Worm (Caenorhabditis elegans) whole organism, L3 larva: ENCODE measurements around the gene nhr-188.

ENCODE experiments used
- ama-1 ChIP-seq: fragments of 150-350 bp; optimal IDR thresholded peaks from 2 replicates; lab custom pipeline; 2018
- ceh-16 ChIP-seq: sonication (generic microtip); optimal IDR thresholded peaks from 2 replicates; lab custom pipeline; 2017; ENCODE audit warnings: missing biosample characterization, missing genetic modification characterization
- ceh-28 ChIP-seq: fragments of 150-350 bp; optimal IDR thresholded peaks from 2 replicates; lab custom pipeline; 2014; ENCODE audit warnings: missing biosample characterization, missing genetic modification reagents, missing genetic modification characterization
- ceh-82 ChIP-seq: fragments of 150-350 bp; optimal IDR thresholded peaks from 2 replicates; lab custom pipeline; 2014; ENCODE audit warnings: missing biosample characterization, missing genetic modification characterization
- ceh-9 ChIP-seq: sonication (generic microtip); optimal IDR thresholded peaks from 2 replicates; lab custom pipeline; 2018; ENCODE audit warnings: missing biosample characterization, missing genetic modification characterization
- daf-12 ChIP-seq: fragments of 150-350 bp; optimal IDR thresholded peaks from 2 replicates; lab custom pipeline; 2014; ENCODE audit warnings: missing biosample characterization, missing genetic modification reagents, missing genetic modification characterization
- egl-27 ChIP-seq: sonication (generic microtip); optimal IDR thresholded peaks from 4 replicates; lab custom pipeline; 2017; ENCODE audit warnings: missing biosample characterization, missing genetic modification reagents, missing genetic modification characterization
- egl-5 ChIP-seq: fragments of 150-350 bp; optimal IDR thresholded peaks from 2 replicates; lab custom pipeline; 2017; ENCODE audit warnings: missing biosample characterization, missing genetic modification reagents, missing genetic modification characterization, inconsistent platforms
- elt-1 ChIP-seq: fragments of 150-350 bp; optimal IDR thresholded peaks from 2 replicates; lab custom pipeline; 2014; ENCODE audit warnings: missing biosample characterization, missing genetic modification characterization
- elt-2 ChIP-seq: sonication (generic microtip); optimal IDR thresholded peaks from 2 replicates; lab custom pipeline; 2016; ENCODE audit warnings: missing genetic modification reagents, mild to moderate bottlenecking, missing genetic modification characterization, missing compliant biosample characterization
- eor-1 ChIP-seq, 2 experiments: fragments of 150-350 bp; optimal IDR thresholded peaks; 2 replicates each; lab custom pipeline; 2014 to 2018; ENCODE audit warnings: missing biosample characterization in 2 of 2, missing genetic modification characterization in 2 of 2
- fkh-10 ChIP-seq: sonication (generic microtip); optimal IDR thresholded peaks from 2 replicates; lab custom pipeline; 2017; ENCODE audit warnings: missing biosample characterization, missing genetic modification reagents, missing genetic modification characterization
- hmg-11 ChIP-seq: sonication (generic microtip); optimal IDR thresholded peaks from 2 replicates; lab custom pipeline; 2016; ENCODE audit warnings: missing genetic modification characterization, missing compliant biosample characterization
- jun-1 ChIP-seq: fragments of 150-350 bp; optimal IDR thresholded peaks from 2 replicates; lab custom pipeline; 2014; ENCODE audit warnings: missing biosample characterization, missing genetic modification reagents, missing genetic modification characterization
- lin-15B ChIP-seq: fragments of 150-350 bp; optimal IDR thresholded peaks from 2 replicates; lab custom pipeline; 2014; ENCODE audit warnings: missing biosample characterization, missing genetic modification characterization
- lin-39 ChIP-seq: fragments of 150-350 bp; optimal IDR thresholded peaks from 2 replicates; lab custom pipeline; 2018; ENCODE audit warnings: missing biosample characterization, missing genetic modification reagents, missing genetic modification characterization
- lsy-12 ChIP-seq: sonication (generic microtip); optimal IDR thresholded peaks from 2 replicates; lab custom pipeline; 2016; ENCODE audit warnings: mild to moderate bottlenecking, missing genetic modification characterization, missing compliant biosample characterization
- mdl-1 ChIP-seq: fragments of 150-350 bp; optimal IDR thresholded peaks from 2 replicates; lab custom pipeline; 2014; ENCODE audit warnings: missing biosample characterization, missing genetic modification characterization
- mml-1 ChIP-seq: fragments of 150-350 bp; sonication (generic microtip); optimal IDR thresholded peaks from 3 replicates; lab custom pipeline; 2014; ENCODE audit warnings: missing biosample characterization, missing genetic modification characterization
- nhr-237 ChIP-seq: fragments of 150-350 bp; optimal IDR thresholded peaks from 2 replicates; lab custom pipeline; 2014; ENCODE audit warnings: missing biosample characterization, missing genetic modification characterization
- nhr-25 ChIP-seq: sonication (generic microtip); optimal IDR thresholded peaks from 2 replicates; lab custom pipeline; 2017; ENCODE audit warnings: missing biosample characterization, missing genetic modification characterization
- nhr-43 ChIP-seq: sonication (generic microtip); optimal IDR thresholded peaks from 2 replicates; lab custom pipeline; 2016; ENCODE audit warnings: mild to moderate bottlenecking, missing genetic modification characterization, missing compliant biosample characterization; ENCODE audit not compliant: poor library complexity, severe bottlenecking
- nhr-76 ChIP-seq: fragments of 150-350 bp; sonication (generic microtip); optimal IDR thresholded peaks from 5 replicates; lab custom pipeline; 2014; ENCODE audit warnings: missing biosample characterization, missing genetic modification characterization
- nhr-77 ChIP-seq: fragments of 150-350 bp; optimal IDR thresholded peaks from 2 replicates; lab custom pipeline; 2014; ENCODE audit warnings: missing biosample characterization, missing genetic modification characterization
- pha-4 ChIP-seq: fragments of 150-350 bp; optimal IDR thresholded peaks from 2 replicates; lab custom pipeline; 2014; ENCODE audit warnings: missing biosample characterization, missing genetic modification reagents, missing genetic modification characterization
- pqm-1 ChIP-seq: fragments of 150-350 bp; optimal IDR thresholded peaks from 2 replicates; lab custom pipeline; 2017; ENCODE audit warnings: missing biosample characterization, missing genetic modification characterization, inconsistent platforms
- snpc-4 ChIP-seq: fragments of 150-350 bp; optimal IDR thresholded peaks from 2 replicates; lab custom pipeline; 2014; ENCODE audit warnings: missing biosample characterization, missing genetic modification characterization
- tbx-2 ChIP-seq: sonication (generic microtip); optimal IDR thresholded peaks from 2 replicates; lab custom pipeline; 2016; ENCODE audit warnings: mild to moderate bottlenecking, missing genetic modification characterization, missing compliant biosample characterization
- unc-62 ChIP-seq: fragments of 150-350 bp; sonication (generic microtip); optimal IDR thresholded peaks from 4 replicates; lab custom pipeline; 2014; ENCODE audit warnings: missing biosample characterization, missing genetic modification reagents, missing genetic modification characterization
- zag-1 ChIP-seq: fragments of 150-350 bp; optimal IDR thresholded peaks from 2 replicates; lab custom pipeline; 2014; ENCODE audit warnings: missing biosample characterization, missing genetic modification characterization
- ztf-11 ChIP-seq: fragments of 150-350 bp; optimal IDR thresholded peaks from 2 replicates; lab custom pipeline; 2014; ENCODE audit warnings: missing biosample characterization, missing genetic modification characterization
- ztf-4 ChIP-seq: fragments of 150-350 bp; optimal IDR thresholded peaks from 2 replicates; lab custom pipeline; 2014; ENCODE audit warnings: missing biosample characterization, missing genetic modification characterization

nhr-188 gene

DNA sequence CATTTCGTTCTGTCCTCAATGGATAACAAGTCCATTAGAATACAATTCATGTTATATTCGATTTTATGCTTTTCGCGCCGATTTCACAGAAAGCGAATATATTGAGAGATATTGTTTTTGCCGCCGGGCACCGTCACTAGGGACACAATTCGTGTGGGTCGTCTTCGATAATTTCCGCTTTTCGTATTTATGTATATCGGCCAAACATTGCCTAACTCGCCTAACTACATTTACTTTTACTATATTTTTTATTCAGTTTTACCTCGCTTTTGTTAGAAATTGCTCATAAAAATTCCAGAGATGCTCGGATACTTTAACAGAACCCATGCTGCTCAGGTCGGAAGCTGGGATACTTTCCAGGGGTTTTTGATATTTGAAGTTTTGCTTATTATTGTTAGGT lies 37.0 kb upstream of the nhr-188 start, which contains the start of gene sre-9:
sre-9 (plus strand) TSS at position 301 of the 400 bp plus-strand sequence.
- TF ChIP-seq elt-1 (tag; lab: Kevin White, UChicago) (no peak), zag-1 (no peak), jun-1 (tag; lab: Kevin White, UChicago) (no peak), pqm-1 (tag; lab: Kevin White, UChicago) (no peak), hmg-11 (tag; lab: Kevin White, UChicago) (no peak), lin-15B (no peak), nhr-237 (no peak), unc-62 (GFP tag; lab: Kevin White, UChicago) (no peak), egl-27 (tag; lab: Kevin White, UChicago) (no peak), egl-5 (tag; lab: Kevin White, UChicago) (no peak), lin-39 (tag; lab: Kevin White, UChicago) (no peak), ceh-16 (tag; lab: Kevin White, UChicago) (no peak), ceh-9 (tag; lab: Kevin White, UChicago) (no peak), tbx-2 (tag; lab: Kevin White, UChicago) (no peak)
- TF ChIP-seq, all 47 proteins: peak for 0

DNA sequence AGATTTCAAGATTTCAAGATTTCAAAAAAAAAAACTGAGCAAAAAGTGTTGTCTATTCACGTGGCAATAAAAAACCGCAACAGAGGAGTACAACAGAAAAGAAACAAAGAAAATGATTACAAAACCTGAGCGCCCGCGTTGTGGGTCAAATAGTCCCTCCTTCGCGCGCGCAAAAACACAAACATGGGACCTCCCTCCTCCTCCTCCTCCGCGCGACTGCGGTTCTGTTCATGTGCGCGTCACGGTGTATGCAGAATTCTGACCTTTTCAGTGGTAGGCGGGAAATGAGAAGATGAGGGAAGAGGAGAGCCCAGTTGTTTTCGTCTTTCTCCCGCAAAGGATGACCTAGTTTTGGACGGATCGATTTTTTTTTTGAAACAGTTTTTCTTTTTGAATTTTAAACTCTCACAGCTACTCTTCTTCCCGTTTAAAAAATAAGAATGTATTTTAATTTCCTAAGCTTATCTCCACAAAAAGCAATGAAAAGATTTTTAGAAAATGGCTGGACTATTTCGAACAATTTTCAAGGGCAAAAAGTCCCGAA lies 34.8 kb upstream of the nhr-188 start, which contains the start of gene C17E7.4:
C17E7.4 (plus strand) TSS at position 494 of the 544 bp plus-strand sequence.
- TF ChIP-seq mml-1 (tag; lab: Kevin White, UChicago) (no peak), eor-1 (tag; optimal IDR thresholded peaks at IDR 0.05; lab: Kevin White, UChicago) (no peak), ztf-4 (tag; lab: Kevin White, UChicago) (no peak), lsy-12 (tag; lab: Kevin White, UChicago) (no peak), elt-2 (tag; lab: Kevin White, UChicago) (no peak), nhr-237 (no peak), snpc-4 (tag; lab: Kevin White, UChicago) (no peak), nhr-77 (no peak), tbx-2 (tag; lab: Kevin White, UChicago) (no peak), ztf-11 (tag; lab: Kevin White, UChicago) (no peak), daf-12 (tag; lab: Kevin White, UChicago) (no peak), mdl-1 (tag; lab: Kevin White, UChicago) (no peak), fkh-10 (GFP tag; lab: Kevin White, UChicago) (no peak)

ce11 chrV:3891919-3892318 lies 34.3 kb upstream of the nhr-188 start, which contains the start of gene C17E7.12:
C17E7.12 (minus strand) TSS chrV:3892019.
- TF ChIP-seq zag-1 (no peak), ceh-82 (tag; lab: Kevin White, UChicago) (no peak), mdl-1 (tag; lab: Kevin White, UChicago) (no peak), ztf-11 (tag; lab: Kevin White, UChicago) (no peak), egl-27 (tag; lab: Kevin White, UChicago) (no peak), ceh-28 (tag; lab: Kevin White, UChicago) (no peak), ama-1 (lab: Kevin White, UChicago) (no peak), lin-39 (tag; lab: Kevin White, UChicago) (no peak), daf-12 (tag; lab: Kevin White, UChicago) (no peak), fkh-10 (GFP tag; lab: Kevin White, UChicago) (no peak), nhr-43 (tag; lab: Kevin White, UChicago) (no peak), elt-2 (tag; lab: Kevin White, UChicago) (no peak), hmg-11 (tag; lab: Kevin White, UChicago) (no peak), nhr-76 (tag; lab: Kevin White, UChicago) (no peak)

ce11 chrV:3890761-3891160 lies 33.1 kb upstream of the nhr-188 start, which contains the start of gene C17E7.9:
C17E7.9 (minus strand) TSS chrV:3890861.
- TF ChIP-seq nhr-77 (no peak), ama-1 (lab: Kevin White, UChicago) (no peak), pha-4 (no peak)

- TF ChIP-seq pqm-1 (tag; lab: Kevin White, UChicago), result peak; percentile 14
- TF ChIP-seq elt-2 (tag; lab: Kevin White, UChicago), result peak; percentile 25
- no peak for TF ChIP-seq nhr-25 (tag; lab: Kevin White, UChicago)
Measured at ce11 chrV:3889113-3889512, 31.5 kb upstream of the nhr-188 start, which contains the start of gene C17E7.13. C17E7.13 (minus strand) TSS chrV:3889288.
